Fruit fly (Drosophila melanogaster) whole organism, wandering third instar larva: ENCODE results near the gene Creld.

ENCODE experiments used
- Vsx2 ChIP-seq: fragments of 200-300, 225-300 bp; sonication (Bioruptor generic); optimal IDR thresholded peaks from 2 replicates; lab custom pipeline; 2018; ENCODE audit warnings: missing biosample characterization, missing genetic modification characterization; ENCODE audit not compliant: partially characterized antibody
- ey ChIP-seq: fragments of 200-800 bp; sonication (Bioruptor generic); optimal IDR thresholded peaks from 2 replicates; lab custom pipeline; 2016; ENCODE audit warnings: missing biosample characterization, missing genetic modification characterization
- psq ChIP-seq: fragments of 200-800 bp; sonication (Bioruptor generic); optimal IDR thresholded peaks from 3 replicates; lab custom pipeline; 2017; ENCODE audit warnings: missing biosample characterization, mild to moderate bottlenecking, missing genetic modification characterization, moderate library complexity
- usp ChIP-seq: fragments of >200 bp; optimal IDR thresholded peaks from 2 replicates; lab custom pipeline; 2017; ENCODE audit warnings: missing biosample characterization, missing genetic modification characterization

dm6 chr2L:76048-76447 is 26.1 kb upstream of the Creld start, which contains the start of gene CG11374:
- TF ChIP-seq psq (no peak), ey (GFP tag; lab: Kevin White, UChicago) (no peak), usp (GFP tag; lab: Kevin White, UChicago) (no peak), Vsx2 (GFP tag; lab: Kevin White, UChicago) (no peak)
